Worm (Caenorhabditis elegans) whole organism, early embryonic: ENCODE results near the gene C30F2.5.
A peak's percentile ranks its signal among the peaks of the same experiment; 100 is the strongest.

ENCODE experiments used
- F13C5.2 ChIP-seq: sonication (generic microtip); optimal IDR thresholded peaks from 2 replicates; lab custom pipeline; 2017; ENCODE audit warnings: mild to moderate bottlenecking, missing genetic modification characterization, inconsistent platforms, missing compliant biosample characterization
- aly-1 ChIP-seq: sonication (generic microtip); optimal IDR thresholded peaks from 2 replicates; lab custom pipeline; 2016; ENCODE audit warnings: missing genetic modification characterization, missing compliant biosample characterization
- ama-1 ChIP-seq: fragments of 150-350 bp; optimal IDR thresholded peaks from 2 replicates; lab custom pipeline; 2014
- ceh-13 ChIP-seq: fragments of 200-800 bp; sonication (Bioruptor generic); optimal IDR thresholded peaks from 2 replicates; lab custom pipeline; 2018; ENCODE audit warnings: mild to moderate bottlenecking, missing genetic modification characterization, missing compliant biosample characterization
- ceh-36 ChIP-seq: sonication (generic microtip); optimal IDR thresholded peaks from 2 replicates; lab custom pipeline; 2016; ENCODE audit warnings: missing genetic modification characterization, inconsistent platforms, missing compliant biosample characterization
- ets-7 ChIP-seq: sonication (generic microtip); optimal IDR thresholded peaks from 2 replicates; lab custom pipeline; 2016; ENCODE audit warnings: missing genotype, missing genetic modification characterization, missing compliant biosample characterization
- flt-1 ChIP-seq: fragments of 200-800 bp; sonication (Bioruptor generic); IDR thresholded peaks from 2 replicates; pipeline ENCODE4 v1.3.6; 2022; ENCODE audit warnings: missing genetic modification characterization, missing compliant biosample characterization
- hmbx-1 ChIP-seq: sonication (generic microtip); optimal IDR thresholded peaks from 2 replicates; lab custom pipeline; 2016; ENCODE audit warnings: mild to moderate bottlenecking, missing genetic modification characterization, missing compliant biosample characterization
- hmg-4 ChIP-seq: fragments of 200-800 bp; sonication (Bioruptor generic); optimal IDR thresholded peaks from 2 replicates; lab custom pipeline; 2018; ENCODE audit warnings: mild to moderate bottlenecking, missing genetic modification characterization, missing compliant biosample characterization
- pes-1 ChIP-seq: fragments of 200-800 bp; sonication (Bioruptor generic); IDR thresholded peaks from 2 replicates; pipeline ENCODE4 v1.3.6; 2022; ENCODE audit warnings: missing genetic modification reagents, missing genetic modification characterization, missing compliant biosample characterization
- sea-1 ChIP-seq: fragments of 200-800 bp; sonication (Bioruptor generic); conservative IDR thresholded peaks from 2 replicates; pipeline ENCODE4 v1.3.6; 2022; ENCODE audit warnings: missing genetic modification characterization, missing compliant biosample characterization
- tbx-11 ChIP-seq: fragments of 200-800 bp; sonication (Bioruptor generic); IDR thresholded peaks from 2 replicates; pipeline ENCODE4 v1.3.6; 2022; ENCODE audit warnings: missing genetic modification characterization, missing compliant biosample characterization
- tbx-37 ChIP-seq: fragments of 200-800 bp; sonication (Bioruptor generic); conservative IDR thresholded peaks from 2 replicates; pipeline ENCODE4 v1.3.6; 2022; ENCODE audit warnings: missing genetic modification reagents, missing genetic modification characterization, missing compliant biosample characterization
- tra-4 ChIP-seq: sonication (generic microtip); optimal IDR thresholded peaks from 2 replicates; lab custom pipeline; 2017; ENCODE audit warnings: missing genetic modification characterization, missing compliant biosample characterization

- no peak for TF ChIP-seq ama-1 (lab: Kevin White, UChicago)
- TF ChIP-seq tra-4 = no peak
- no peak for TF ChIP-seq ets-7 (tag; lab: Kevin White, UChicago)
- TF ChIP-seq tbx-37 = 0 out of 2 replicates have a peak, but pooled peaks have one; percentile 26
- TF ChIP-seq F13C5.2 (tag; lab: Kevin White, UChicago) = no peak
- TF ChIP-seq flt-1 (GFP tag; lab: Robert Waterston, UW) = no peak
- no peak for TF ChIP-seq sea-1
- no peak for TF ChIP-seq aly-1 (tag; lab: Kevin White, UChicago)
- no peak for TF ChIP-seq tbx-11 (GFP tag; lab: Robert Waterston, UW)
- no peak for TF ChIP-seq ceh-36 (tag; lab: Kevin White, UChicago)
- TF ChIP-seq pes-1 (GFP tag; lab: Robert Waterston, UW) = no peak
- no peak for TF ChIP-seq ceh-13 (GFP tag; lab: Kevin White, UChicago)
- TF ChIP-seq hmbx-1 = no peak
- peak; percentile 10 for TF ChIP-seq hmg-4
Measured at ce11 chrX:16143853-16144252, 49.4 kb downstream of the C30F2.5 start.
